Fruit fly (Drosophila melanogaster): Measurements from ENCODE around the gene mira.
A peak's percentile ranks its signal among the peaks of the same experiment; 100 is the strongest.

Gene mira

DNA sequence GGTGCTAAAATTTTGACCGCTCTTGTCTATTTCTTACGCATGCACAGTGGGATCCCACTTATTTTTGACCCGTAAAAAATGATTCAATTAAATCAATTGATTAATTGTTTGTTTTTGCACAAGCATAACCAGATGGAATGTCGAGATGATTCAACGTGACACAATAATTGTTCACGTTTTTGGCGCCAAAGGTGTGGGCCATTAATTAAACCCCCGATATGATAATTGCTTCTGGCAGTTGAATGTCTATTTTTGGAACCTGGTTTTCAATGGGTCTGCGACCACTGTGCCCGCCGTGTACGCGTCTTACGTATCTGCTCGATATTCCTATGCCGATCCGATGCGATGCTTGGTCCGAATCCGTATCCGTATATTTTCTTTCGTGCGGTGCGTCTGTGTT is 42.9 kb downstream of the mira start (continued):
- TF ChIP-seq CG9437 (GFP tag; optimal IDR thresholded peaks at IDR 0.05), result peak; percentile 55
- TF ChIP-seq stc (GFP tag; IDR thresholded peaks at IDR 0.05), result peak; percentile 69
- peak; percentile 66 for TF ChIP-seq CG32772 (GFP tag; IDR thresholded peaks at IDR 0.05)
- TF ChIP-seq Ets97D (GFP tag; optimal IDR thresholded peaks at IDR 0.05), result peak; percentile 16
- TF ChIP-seq so (GFP tag; IDR thresholded peaks at IDR 0.05), result peak; percentile 71; the same call in 2 of the 3 replicates
- TF ChIP-seq pzg (GFP tag; optimal IDR thresholded peaks at IDR 0.05), result no peak
- TF ChIP-seq CG12391 (tag; optimal IDR thresholded peaks at IDR 0.05), result peak; percentile 65
- peak; percentile 72 for TF ChIP-seq CG3281 (GFP tag; optimal IDR thresholded peaks at IDR 0.05)
- TF ChIP-seq Deaf1 (tag; optimal IDR thresholded peaks at IDR 0.05), result peak; percentile 55
- no peak for TF ChIP-seq lbe (GFP tag; optimal IDR thresholded peaks at IDR 0.05)
- peak; percentile 79 for TF ChIP-seq CG14014 (GFP tag; IDR thresholded peaks at IDR 0.05)
- TF ChIP-seq CG18764 (GFP tag; optimal IDR thresholded peaks at IDR 0.05), result peak; percentile 49
- peak; percentile 39 for TF ChIP-seq eyg (GFP tag; optimal IDR thresholded peaks at IDR 0.05)
- peak; percentile 78 for TF ChIP-seq mam (GFP tag; optimal IDR thresholded peaks at IDR 0.05)
- TF ChIP-seq crol (GFP tag; IDR thresholded peaks at IDR 0.05), result no peak
- TF ChIP-seq psq (GFP tag; optimal IDR thresholded peaks at IDR 0.05), result no peak
- TF ChIP-seq exex (tag; optimal IDR thresholded peaks at IDR 0.05), result no peak
- peak; percentile 65 for TF ChIP-seq CG1792 (GFP tag; optimal IDR thresholded peaks at IDR 0.05)
- peak; percentile 75 for TF ChIP-seq zfh2 (GFP tag; optimal IDR thresholded peaks at IDR 0.05)
- peak; percentile 63 for TF ChIP-seq CG10147 (GFP tag; optimal IDR thresholded peaks at IDR 0.05)
- peak; percentile 77 for TF ChIP-seq Oli (tag; optimal IDR thresholded peaks at IDR 0.05)
- TF ChIP-seq zen2 (GFP tag; IDR thresholded peaks at IDR 0.05; ENCODE audit: partially characterized antibody), result peak; percentile 33; the same call in 1 of the 3 replicates
- TF ChIP-seq zf30C (GFP tag; optimal IDR thresholded peaks at IDR 0.05), result no peak
- peak; percentile 46 for TF ChIP-seq cwo (GFP tag; optimal IDR thresholded peaks at IDR 0.05)
- peak; percentile 72 for TF ChIP-seq CG12219 (GFP tag; optimal IDR thresholded peaks at IDR 0.05)
- TF ChIP-seq nmo (GFP tag; optimal IDR thresholded peaks at IDR 0.05), result peak; percentile 76
- TF ChIP-seq D19A (tag; optimal IDR thresholded peaks at IDR 0.05), result peak; percentile 67
- TF ChIP-seq D (optimal IDR thresholded peaks at IDR 0.05), result no peak
- peak; percentile 59 for TF ChIP-seq D (GFP tag; optimal IDR thresholded peaks at IDR 0.05)
- no peak for TF ChIP-seq lov (optimal IDR thresholded peaks at IDR 0.05)
- 0 out of 3 replicates have a peak, but pooled peaks have one; percentile 47 for TF ChIP-seq lov (GFP tag; IDR thresholded peaks at IDR 0.05)
- peak; percentile 56 for TF ChIP-seq odd (GFP tag; optimal IDR thresholded peaks at IDR 0.05)
- peak; percentile 68 for TF ChIP-seq Drgx (GFP tag; IDR thresholded peaks at IDR 0.05)
- peak; percentile 71 for TF ChIP-seq E2f1 (GFP tag; IDR thresholded peaks at IDR 0.05)
- peak; percentile 13 for TF ChIP-seq CG9876 (GFP tag; optimal IDR thresholded peaks at IDR 0.05)
- peak; percentile 81 for TF ChIP-seq CG6689 (GFP tag; IDR thresholded peaks at IDR 0.05)
- TF ChIP-seq CG10565 (GFP tag; optimal IDR thresholded peaks at IDR 0.05), result no peak
- TF ChIP-seq Bgb (GFP tag; IDR thresholded peaks at IDR 0.05; ENCODE audit: partially characterized antibody), result peak; percentile 41
- peak; percentile 52 for TF ChIP-seq bab2 (GFP tag; optimal IDR thresholded peaks at IDR 0.05)
- TF ChIP-seq CG6175 (GFP tag; IDR thresholded peaks at IDR 0.05), result peak; percentile 11; the same call in 1 of the 3 replicates
- TF ChIP-seq Nf-YA (GFP tag; IDR thresholded peaks at IDR 0.05), result 0 out of 2 replicates have a peak, but pooled peaks have one; percentile 43
- TF ChIP-seq Doc2 (GFP tag; IDR thresholded peaks at IDR 0.05), result no peak
- peak; percentile 74; the same call in 1 of the 3 replicates for TF ChIP-seq otp (GFP tag; IDR thresholded peaks at IDR 0.05)
- no peak for TF ChIP-seq CG16813 (GFP tag; IDR thresholded peaks at IDR 0.05; ENCODE audit: partially characterized antibody)
- TF ChIP-seq eve (GFP tag; optimal IDR thresholded peaks at IDR 0.05), result no peak
- peak; percentile 68 for TF ChIP-seq bcd (GFP tag; optimal IDR thresholded peaks at IDR 0.05)
- TF ChIP-seq lmd (GFP tag; IDR thresholded peaks at IDR 0.05), result peak; percentile 83
- peak; percentile 46 for TF ChIP-seq CG1233 (GFP tag; optimal IDR thresholded peaks at IDR 0.05)
- TF ChIP-seq CG4404 (GFP tag; IDR thresholded peaks at IDR 0.05), result peak; percentile 64
- peak; percentile 58 for TF ChIP-seq CrebB (tag; optimal IDR thresholded peaks at IDR 0.05)
- TF ChIP-seq bigmax (GFP tag; optimal IDR thresholded peaks at IDR 0.05), result no peak
